Fruit fly (Drosophila melanogaster) whole organism, embryonic: Measurements from ENCODE around the gene Shc.
A peak's percentile ranks its signal among the peaks of the same experiment; 100 is the strongest.

ENCODE experiments used
- CG12299 ChIP-seq: fragments of 200-800 bp; sonication (Bioruptor generic); optimal IDR thresholded peaks from 2 replicates; lab custom pipeline; 2018; ENCODE audit warnings: missing biosample characterization, mild to moderate bottlenecking, missing genetic modification characterization
- CG1233 ChIP-seq: fragments of 200-800 bp; sonication (Bioruptor generic); optimal IDR thresholded peaks from 4 replicates; lab custom pipeline; 2018; ENCODE audit warnings: missing biosample characterization, mild to moderate bottlenecking, missing genetic modification characterization
- CG13287 ChIP-seq: fragments of 200-800 bp; sonication (Bioruptor generic); IDR thresholded peaks from 2 replicates; pipeline ENCODE4 v1.3.6; 2022; ENCODE audit warnings: missing biosample characterization, missing genetic modification characterization; ENCODE audit not compliant: partially characterized antibody
- CG14441 ChIP-seq: fragments of 200-800 bp; sonication (Bioruptor generic); IDR thresholded peaks from 2 replicates; pipeline ENCODE4 v1.3.6; 2022; ENCODE audit warnings: missing biosample characterization, missing genetic modification characterization
- CG16863 ChIP-seq: fragments of 200-800 bp; sonication (Bioruptor generic); optimal IDR thresholded peaks from 3 replicates; lab custom pipeline; 2016; ENCODE audit warnings: missing biosample characterization, missing genetic modification characterization
- CG17612 ChIP-seq: fragments of 200-800 bp; sonication (Bioruptor generic); IDR thresholded peaks from 2 replicates; pipeline ENCODE4 v1.3.6; 2022; ENCODE audit warnings: missing biosample characterization, missing genetic modification characterization
- CG18599 ChIP-seq: fragments of 200-800 bp; sonication (Bioruptor generic); optimal IDR thresholded peaks from 3 replicates; lab custom pipeline; 2017; ENCODE audit warnings: missing biosample characterization, missing genetic modification characterization, mild to moderate bottlenecking, moderate library complexity, missing genetic modification reagents
- CG31365 ChIP-seq: fragments of 200-800 bp; sonication (Bioruptor generic); optimal IDR thresholded peaks from 2 replicates; lab custom pipeline; 2018; ENCODE audit warnings: missing biosample characterization, mild to moderate bottlenecking, missing genetic modification characterization
- CG3407 ChIP-seq: fragments of 200-800 bp; sonication (Bioruptor generic); optimal IDR thresholded peaks from 2 replicates; lab custom pipeline; 2018; ENCODE audit warnings: missing biosample characterization, mild to moderate bottlenecking, missing genetic modification characterization
- CG6813 ChIP-seq: fragments of 200-800 bp; sonication (Bioruptor generic); optimal IDR thresholded peaks from 2 replicates; lab custom pipeline; 2017; ENCODE audit warnings: missing biosample characterization, missing genetic modification characterization, mild to moderate bottlenecking, moderate library complexity, missing genetic modification reagents
- Dek ChIP-seq: fragments of 200-800 bp; sonication (Bioruptor generic); optimal IDR thresholded peaks from 3 replicates; lab custom pipeline; 2019; ENCODE audit warnings: missing biosample characterization, mild to moderate bottlenecking, missing genetic modification characterization, moderate library complexity
- HLH3B ChIP-seq: fragments of 200-800 bp; sonication (Bioruptor generic); IDR thresholded peaks from 2 replicates; pipeline ENCODE4 v1.3.6; 2022; ENCODE audit warnings: missing biosample characterization, missing genetic modification characterization
- Hr3 ChIP-seq: fragments of 200-800 bp; sonication (Bioruptor generic); optimal IDR thresholded peaks from 3 replicates; lab custom pipeline; 2016; ENCODE audit warnings: missing biosample characterization, missing genetic modification characterization
- Jarid2 ChIP-seq: fragments of 200-800 bp; sonication (Bioruptor generic); optimal IDR thresholded peaks from 3 replicates; lab custom pipeline; 2017; ENCODE audit warnings: mild to moderate bottlenecking, missing biosample characterization, missing genetic modification reagents, missing genetic modification characterization
- Lpt ChIP-seq: fragments of >200 bp; optimal IDR thresholded peaks from 2 replicates; lab custom pipeline; 2018; ENCODE audit warnings: missing biosample characterization, missing genetic modification characterization
- NC2α ChIP-seq: fragments of 200-800 bp; sonication (Bioruptor generic); optimal IDR thresholded peaks from 2 replicates; lab custom pipeline; 2016; ENCODE audit warnings: missing biosample characterization, missing genetic modification characterization
- NC2β ChIP-seq: fragments of 200-800 bp; sonication (Bioruptor generic); optimal IDR thresholded peaks from 2 replicates; lab custom pipeline; 2016; ENCODE audit warnings: missing biosample characterization, missing genetic modification characterization
- Opbp ChIP-seq: fragments of 200-800 bp; sonication (Bioruptor generic); IDR thresholded peaks from 3 replicates; pipeline ENCODE4 v1.3.6; 2022; ENCODE audit warnings: missing biosample characterization, missing genetic modification characterization; ENCODE audit not compliant: partially characterized antibody
- Pdp1 ChIP-seq, 2 experiments: fragments of 200-800 bp; sonication (Bioruptor generic); optimal IDR thresholded peaks; 3 replicates each; lab custom pipeline; 2016; ENCODE audit warnings: missing biosample characterization in 2 of 2, missing genetic modification characterization in 2 of 2, mild to moderate bottlenecking in 1 of 2, moderate library complexity in 1 of 2
- Six4 ChIP-seq: fragments of 200-800 bp; sonication (Bioruptor generic); optimal IDR thresholded peaks from 2 replicates; lab custom pipeline; 2016; ENCODE audit warnings: missing biosample characterization, missing genetic modification characterization
- Stat92E ChIP-seq, 3 experiments: fragments of >200 bp in 2 of 3; fragments of 200-800 bp in 1 of 3; sonication (Bioruptor generic) in 1 of 3; optimal IDR thresholded peaks; 2 replicates each; lab custom pipeline; 2017 to 2019; ENCODE audit warnings: missing biosample characterization in 3 of 3, missing genetic modification characterization in 3 of 3, mild to moderate bottlenecking in 1 of 3, moderate library complexity in 1 of 3
- Xrp1 ChIP-seq: fragments of 200-800 bp; sonication (Bioruptor generic); IDR thresholded peaks from 2 replicates; pipeline ENCODE4 v1.3.6; 2022; ENCODE audit warnings: missing biosample characterization, missing genetic modification characterization
- ac ChIP-seq: fragments of 200-800 bp; sonication (Bioruptor generic); optimal IDR thresholded peaks from 3 replicates; lab custom pipeline; 2017; ENCODE audit warnings: missing biosample characterization, mild to moderate bottlenecking, missing genetic modification characterization
- chinmo ChIP-seq: fragments of 200-800 bp; sonication (Bioruptor generic); IDR thresholded peaks from 4 replicates; pipeline ENCODE4 v1.3.6; 2022; ENCODE audit warnings: missing biosample characterization, missing genetic modification characterization; ENCODE audit not compliant: partially characterized antibody
- grau ChIP-seq: fragments of 200-800 bp; optimal IDR thresholded peaks from 3 replicates; lab custom pipeline; 2019; ENCODE audit warnings: missing biosample characterization, mild to moderate bottlenecking, missing genetic modification characterization, moderate library complexity
- gsb ChIP-seq: fragments of 200-800 bp; sonication (Bioruptor generic); IDR thresholded peaks from 2 replicates; pipeline ENCODE4 v1.3.6; 2022; ENCODE audit warnings: missing biosample characterization, missing genetic modification characterization
- hkb ChIP-seq, 2 experiments: fragments of 200-800 bp in 1 of 2; fragments of >200 bp in 1 of 2; sonication (Bioruptor generic) in 1 of 2; IDR thresholded peaks in 1 of 2; optimal IDR thresholded peaks in 1 of 2; 2 replicates each; pipeline versions ENCODE4 v1.3.6 to Lab custom; 2017 to 2022; ENCODE audit warnings: missing biosample characterization in 1 of 2, missing genetic modification characterization in 1 of 2
- nerfin-2 ChIP-seq: fragments of 200-800 bp; sonication (Bioruptor generic); IDR thresholded peaks from 2 replicates; pipeline ENCODE4 v1.3.6; 2022; ENCODE audit warnings: missing biosample characterization, missing genetic modification characterization; ENCODE audit not compliant: partially characterized antibody
- p53 ChIP-seq: fragments of 200-800 bp; sonication (Bioruptor generic); optimal IDR thresholded peaks from 2 replicates; lab custom pipeline; 2016; ENCODE audit warnings: missing biosample characterization, missing genetic modification characterization
- prd ChIP-seq, 3 experiments: fragments of >200 bp in 2 of 3; fragments of 200-800 bp in 1 of 3; sonication (Bioruptor generic) in 1 of 3; optimal IDR thresholded peaks in 2 of 3; IDR thresholded peaks in 1 of 3; 2 replicates in 2 of 3; 3 replicates in 1 of 3; pipeline versions ENCODE4 v1.3.6 to Lab custom; 2017 to 2022; ENCODE audit warnings: missing biosample characterization in 1 of 3, missing genetic modification characterization in 1 of 3
- pros ChIP-seq: fragments of 200-800 bp; sonication (Bioruptor generic); optimal IDR thresholded peaks from 3 replicates; lab custom pipeline; 2019; ENCODE audit warnings: missing biosample characterization, mild to moderate bottlenecking, missing genetic modification characterization, moderate library complexity
- stc ChIP-seq: fragments of 200-800 bp; sonication (Bioruptor generic); IDR thresholded peaks from 2 replicates; pipeline ENCODE4 v1.3.6; 2022; ENCODE audit warnings: missing biosample characterization, missing genetic modification characterization
- stwl ChIP-seq: fragments of 200-800 bp; sonication (Bioruptor generic); optimal IDR thresholded peaks from 3 replicates; lab custom pipeline; 2018; ENCODE audit warnings: missing biosample characterization, mild to moderate bottlenecking, missing genetic modification characterization, moderate library complexity
- tll ChIP-seq, 2 experiments: fragments of 200-800 bp in 1 of 2; fragments of >200 bp in 1 of 2; sonication (Bioruptor generic) in 1 of 2; optimal IDR thresholded peaks; 2 replicates each; lab custom pipeline; 2017 to 2019; ENCODE audit warnings: missing biosample characterization in 2 of 2, missing genetic modification characterization in 2 of 2, mild to moderate bottlenecking in 1 of 2, moderate library complexity in 1 of 2
- ttk ChIP-seq: fragments of 200-800 bp; sonication (Bioruptor generic); IDR thresholded peaks from 2 replicates; pipeline ENCODE4 v2.1.2; 2022; ENCODE audit warnings: missing biosample characterization, missing genetic modification characterization
- wek ChIP-seq: fragments of 200-800 bp; sonication (Bioruptor generic); optimal IDR thresholded peaks from 3 replicates; lab custom pipeline; 2018; ENCODE audit warnings: missing biosample characterization, mild to moderate bottlenecking, missing genetic modification characterization, moderate library complexity
- zfh2 ChIP-seq: fragments of 200-800 bp; sonication (Bioruptor generic); optimal IDR thresholded peaks from 2 replicates; lab custom pipeline; 2016; ENCODE audit warnings: missing biosample characterization, missing genetic modification characterization

Gene Shc

dm6 chr3L:9420054-9420818 is 6.6 kb upstream of the Shc start (continued):
- TF ChIP-seq Dek (tag; lab: Kevin White, UChicago) (no peak), Six4 (GFP tag; lab: Kevin White, UChicago) (no peak), stc (GFP tag; lab: Robert Waterston, UW) (peak; percentile 54; the same call in 1 of the 2 replicates), hkb (optimal IDR thresholded peaks at IDR 0.05; lab: Kevin White, UChicago) (no peak), hkb (GFP tag; IDR thresholded peaks at IDR 0.05; lab: Robert Waterston, UW) (peak; percentile 66; the same call in 1 of the 2 replicates), HLH3B (GFP tag; lab: Robert Waterston, UW) (peak; percentile 65; the same call in 1 of the 2 replicates), prd (optimal IDR thresholded peaks at IDR 0.05; lab: Kevin White, UChicago) (no peak), prd (GFP tag; IDR thresholded peaks at IDR 0.05; lab: Robert Waterston, UW) (peak; percentile 56; the same call in 2 of the 3 replicates), gsb (GFP tag; lab: Robert Waterston, UW) (no peak), CG1233 (GFP tag; lab: Kevin White, UChicago) (peak; percentile 12), Jarid2 (GFP tag; lab: Kevin White, UChicago) (no peak), CG18599 (peak; percentile 38), chinmo (GFP tag; lab: Robert Waterston, UW) (no peak), zfh2 (GFP tag; lab: Kevin White, UChicago) (no peak), CG13287 (no peak), NC2α (GFP tag; lab: Kevin White, UChicago) (no peak), Xrp1 (GFP tag; lab: Robert Waterston, UW) (peak; percentile 63; the same call in 1 of the 2 replicates), Opbp (GFP tag; lab: Robert Waterston, UW) (no peak)

dm6 chr3L:9420819-9421130 is 6.0 kb upstream of the Shc start:
- no peak for TF ChIP-seq CG6813 (GFP tag; lab: Kevin White, UChicago)
- TF ChIP-seq CG17612 (GFP tag; lab: Robert Waterston, UW), result no peak
- no peak for TF ChIP-seq CG12299 (tag; lab: Kevin White, UChicago)
- TF ChIP-seq grau (tag; lab: Kevin White, UChicago), result peak; percentile 39
- no peak for TF ChIP-seq Lpt
- no peak for TF ChIP-seq CG16863 (GFP tag; lab: Kevin White, UChicago)
- no peak for TF ChIP-seq CG31365 (tag; lab: Kevin White, UChicago)
- TF ChIP-seq nerfin-2 (GFP tag; lab: Robert Waterston, UW), result no peak
- no peak for TF ChIP-seq ttk (GFP tag; lab: Robert Waterston, UW)
- no peak for TF ChIP-seq NC2β (GFP tag; lab: Kevin White, UChicago)
- TF ChIP-seq Hr3 (GFP tag; lab: Kevin White, UChicago), result no peak
- no peak for TF ChIP-seq pros (GFP tag; lab: Kevin White, UChicago)
- no peak for TF ChIP-seq CG14441 (GFP tag; lab: Robert Waterston, UW)
- TF ChIP-seq wek, result no peak
- peak in 1 of 2 experiments; percentile 52 for TF ChIP-seq Pdp1 (GFP tag; optimal IDR thresholded peaks at IDR 0.05; lab: Kevin White, UChicago)
- no peak for TF ChIP-seq Stat92E (GFP tag; optimal IDR thresholded peaks at IDR 0.05; lab: Kevin White, UChicago)
- TF ChIP-seq CG3407, result no peak

dm6 chr3L:9421621-9422020 is 5.2 kb upstream of the Shc start:
- TF ChIP-seq p53 (GFP tag; lab: Kevin White, UChicago) (peak; percentile 98), ac (GFP tag; lab: Kevin White, UChicago) (peak; percentile 77), tll (GFP tag; optimal IDR thresholded peaks at IDR 0.05; lab: Kevin White, UChicago) (peak in 1 of 2 experiments; percentile 20), stwl (tag; lab: Kevin White, UChicago) (no peak)
